Fruit fly (Drosophila melanogaster) whole organism, wandering third instar larva: ENCODE measurements around the gene zld.

Source experiments
- Hr83 ChIP-seq: fragments of 200-300 bp; sonication (Bioruptor generic); optimal IDR thresholded peaks from 2 replicates; lab custom pipeline; 2016; ENCODE audit warnings: missing biosample characterization, mild to moderate bottlenecking, missing genetic modification characterization, moderate library complexity; ENCODE audit not compliant: poor library complexity, severe bottlenecking
- fru ChIP-seq: fragments of 200-800 bp; sonication (Bioruptor generic); optimal IDR thresholded peaks from 3 replicates; lab custom pipeline; 2016; ENCODE audit warnings: missing biosample characterization, mild to moderate bottlenecking, missing genetic modification characterization
- h ChIP-seq: fragments of 200-800 bp; sonication (Bioruptor generic); optimal IDR thresholded peaks from 3 replicates; lab custom pipeline; 2016; ENCODE audit warnings: missing biosample characterization, mild to moderate bottlenecking, missing genetic modification characterization
- jim ChIP-seq: fragments of 175-275, 200-325 bp; sonication (Bioruptor generic); optimal IDR thresholded peaks from 2 replicates; lab custom pipeline; 2016; ENCODE audit warnings: missing biosample characterization, mild to moderate bottlenecking, missing genetic modification characterization
- pan ChIP-seq: fragments of >200 bp; optimal IDR thresholded peaks from 2 replicates; lab custom pipeline; 2017

Gene zld

dm6 chrX:19717041-19717440 is 66.3 kb downstream of the zld start:
- TF ChIP-seq pan (no peak), fru (GFP tag; lab: Kevin White, UChicago) (no peak), jim (GFP tag; lab: Kevin White, UChicago) (no peak), h (GFP tag; lab: Kevin White, UChicago) (no peak), Hr83 (GFP tag; lab: Kevin White, UChicago) (no peak)
